Fruit fly (Drosophila melanogaster): ENCODE measurements around the gene PolD1.
A peak's percentile ranks its signal among the peaks of the same experiment; 100 is the strongest.

The PolD1 gene

dm6 chr3L:16025020-16025680 lies 37.5 kb upstream of the PolD1 start (continued):
- TF ChIP-seq CG7963 (GFP tag; IDR thresholded peaks at IDR 0.05; ENCODE audit: partially characterized antibody) (no peak), CG3281 (GFP tag; optimal IDR thresholded peaks at IDR 0.05) (no peak), CG6813 (GFP tag; optimal IDR thresholded peaks at IDR 0.05) (no peak), mld (GFP tag; IDR thresholded peaks at IDR 0.05; ENCODE audit: partially characterized antibody) (no peak), CG2889 (GFP tag; IDR thresholded peaks at IDR 0.05) (no peak), CG2116 (GFP tag; optimal IDR thresholded peaks at IDR 0.05) (no peak), hth (optimal IDR thresholded peaks at IDR 0.05) (no peak), CG10979 (tag; optimal IDR thresholded peaks at IDR 0.05) (no peak), bowl (GFP tag; IDR thresholded peaks at IDR 0.05) (no peak), cad (GFP tag; optimal IDR thresholded peaks at IDR 0.05) (peak; percentile 95), org-1 (GFP tag; optimal IDR thresholded peaks at IDR 0.05) (no peak), kni (GFP tag; optimal IDR thresholded peaks at IDR 0.05) (peak; percentile 91), CG9797 (GFP tag; optimal IDR thresholded peaks at IDR 0.05) (no peak), sob (GFP tag; IDR thresholded peaks at IDR 0.05) (0 out of 2 replicates have a peak, but pooled peaks have one; percentile 17), eve (GFP tag; optimal IDR thresholded peaks at IDR 0.05) (no peak), CG9932 (GFP tag; IDR thresholded peaks at IDR 0.05) (no peak), CG15479 (GFP tag; optimal IDR thresholded peaks at IDR 0.05) (peak; percentile 90), CG31388 (GFP tag; optimal IDR thresholded peaks at IDR 0.05) (no peak), CG4360 (GFP tag; IDR thresholded peaks at IDR 0.05) (peak; percentile 77), Ets65A (GFP tag) (no peak), twi (tag; optimal IDR thresholded peaks at IDR 0.05) (peak; percentile 39), zfh1 (GFP tag; IDR thresholded peaks at IDR 0.05) (0 out of 3 replicates have a peak, but pooled peaks have one; percentile 15), Oaz (GFP tag; IDR thresholded peaks at IDR 0.05) (no peak), CG3726 (GFP tag; IDR thresholded peaks at IDR 0.05) (no peak), CG33213 (GFP tag; optimal IDR thresholded peaks at IDR 0.05) (no peak), ash1 (GFP tag; optimal IDR thresholded peaks at IDR 0.05) (no peak), sisA (GFP tag; IDR thresholded peaks at IDR 0.05) (no peak), CG6689 (GFP tag; IDR thresholded peaks at IDR 0.05) (0 out of 2 replicates have a peak, but pooled peaks have one; percentile 3), CG9609 (GFP tag; optimal IDR thresholded peaks at IDR 0.05) (no peak), otp (GFP tag; IDR thresholded peaks at IDR 0.05) (no peak), br (optimal IDR thresholded peaks at IDR 0.05) (no peak), CG13424 (tag; optimal IDR thresholded peaks at IDR 0.05) (no peak), CG2120 (GFP tag; optimal IDR thresholded peaks at IDR 0.05) (no peak), Trl (optimal IDR thresholded peaks at IDR 0.05) (no peak), Trl (GFP tag; optimal IDR thresholded peaks at IDR 0.05) (no peak), Dll (GFP tag; IDR thresholded peaks at IDR 0.05; ENCODE audit: partially characterized antibody) (0 out of 4 replicates have a peak, but pooled peaks have one; percentile 27), tap (tag; optimal IDR thresholded peaks at IDR 0.05) (no peak), Gug (GFP tag; IDR thresholded peaks at IDR 0.05) (no peak), Nf-YA (GFP tag; IDR thresholded peaks at IDR 0.05) (no peak), tin (GFP tag; optimal IDR thresholded peaks at IDR 0.05) (no peak), nmo (GFP tag; optimal IDR thresholded peaks at IDR 0.05) (no peak), Max (GFP tag; optimal IDR thresholded peaks at IDR 0.05) (no peak), Opbp (GFP tag; IDR thresholded peaks at IDR 0.05; ENCODE audit: partially characterized antibody) (no peak), fd64A (GFP tag; optimal IDR thresholded peaks at IDR 0.05) (no peak), CG3163 (GFP tag; optimal IDR thresholded peaks at IDR 0.05) (no peak), knrl (GFP tag; IDR thresholded peaks at IDR 0.05; ENCODE audit: partially characterized antibody) (no peak), TFAM (GFP tag; optimal IDR thresholded peaks at IDR 0.05) (no peak), lmd (GFP tag; IDR thresholded peaks at IDR 0.05) (no peak), CG15011 (GFP tag; optimal IDR thresholded peaks at IDR 0.05) (no peak), dati (GFP tag; IDR thresholded peaks at IDR 0.05) (no peak), unc-4 (GFP tag; IDR thresholded peaks at IDR 0.05; ENCODE audit: partially characterized antibody) (no peak), pb (GFP tag; optimal IDR thresholded peaks at IDR 0.05) (no peak)
